Fruit fly (Drosophila melanogaster): ENCODE data around the gene Gnpnat.
A peak's percentile ranks its signal among the peaks of the same experiment; 100 is the strongest.

Gnpnat gene

dm6 chr3R:29780402-29781029 lies 42.4 kb downstream of the Gnpnat start, which contains the start of gene fig:
TSS of gene fig (minus strand) at chr3R:29780452.
- TF ChIP-seq h (GFP tag; optimal IDR thresholded peaks at IDR 0.05) (peak; percentile 33), OdsH (GFP tag; optimal IDR thresholded peaks at IDR 0.05) (no peak), pan (optimal IDR thresholded peaks at IDR 0.05) (no peak), Hr83 (GFP tag; optimal IDR thresholded peaks at IDR 0.05; ENCODE audit: poor library complexity, severe bottlenecking) (peak; percentile 36), Jra (GFP tag; optimal IDR thresholded peaks at IDR 0.05) (no peak), tai (GFP tag; optimal IDR thresholded peaks at IDR 0.05) (no peak), psq (GFP tag; optimal IDR thresholded peaks at IDR 0.05) (no peak), jim (GFP tag; optimal IDR thresholded peaks at IDR 0.05) (no peak), foxo (GFP tag; optimal IDR thresholded peaks at IDR 0.05) (no peak), Rel (GFP tag; optimal IDR thresholded peaks at IDR 0.05) (no peak), Rel (tag; optimal IDR thresholded peaks at IDR 0.05) (peak; percentile 63), Myc (optimal IDR thresholded peaks at IDR 0.05) (no peak), br (GFP tag; optimal IDR thresholded peaks at IDR 0.05) (no peak), CG32264 (GFP tag; optimal IDR thresholded peaks at IDR 0.05) (no peak), Sp1 (GFP tag; optimal IDR thresholded peaks at IDR 0.05) (no peak), dsf (GFP tag; optimal IDR thresholded peaks at IDR 0.05; ENCODE audit: borderline replicate concordance) (no peak), brk (GFP tag; optimal IDR thresholded peaks at IDR 0.05) (no peak)

DNA sequence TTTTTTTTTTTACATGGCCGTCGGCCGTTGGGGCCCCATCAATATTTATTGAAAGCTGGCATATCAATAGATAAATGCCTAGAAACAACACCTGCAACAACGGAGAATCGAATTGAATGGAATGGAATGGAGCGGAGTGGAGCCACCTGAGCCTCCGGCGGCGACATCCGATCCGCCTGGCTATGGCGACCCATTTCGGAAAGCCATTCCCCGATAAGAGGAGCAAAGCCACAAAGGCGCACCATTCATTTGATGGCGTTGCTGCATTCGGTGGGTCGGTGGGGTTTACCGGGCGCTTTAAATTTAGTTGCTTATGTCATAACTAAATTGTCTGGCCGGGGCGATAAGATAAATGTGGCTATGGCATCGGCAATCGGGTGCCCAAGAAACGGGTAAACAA lies 43.8 kb downstream of the Gnpnat start:
- TF ChIP-seq woc (GFP tag; optimal IDR thresholded peaks at IDR 0.05) (no peak), Rel (GFP tag; optimal IDR thresholded peaks at IDR 0.05) (no peak), Rel (tag; optimal IDR thresholded peaks at IDR 0.05) (peak; percentile 95), Dif (GFP tag; optimal IDR thresholded peaks at IDR 0.05; ENCODE audit: partially characterized antibody) (no peak), h (GFP tag; optimal IDR thresholded peaks at IDR 0.05) (no peak), HLH106 (tag; optimal IDR thresholded peaks at IDR 0.05) (no peak), fru (GFP tag; optimal IDR thresholded peaks at IDR 0.05) (no peak), OdsH (GFP tag; optimal IDR thresholded peaks at IDR 0.05) (no peak)

- TF ChIP-seq Myc (optimal IDR thresholded peaks at IDR 0.05) (no peak), Dfd (GFP tag; optimal IDR thresholded peaks at IDR 0.05) (no peak), HLH106 (tag; optimal IDR thresholded peaks at IDR 0.05) (peak; percentile 24), sage (GFP tag; optimal IDR thresholded peaks at IDR 0.05) (peak; percentile 6), sv (GFP tag; optimal IDR thresholded peaks at IDR 0.05) (no peak), brk (GFP tag; optimal IDR thresholded peaks at IDR 0.05) (peak; percentile 44), Mio (GFP tag; optimal IDR thresholded peaks at IDR 0.05) (no peak), CrebA (GFP tag; optimal IDR thresholded peaks at IDR 0.05; ENCODE audit: borderline replicate concordance) (peak; percentile 67), Hr83 (GFP tag; optimal IDR thresholded peaks at IDR 0.05; ENCODE audit: poor library complexity, severe bottlenecking) (no peak), Hr78 (GFP tag; optimal IDR thresholded peaks at IDR 0.05) (no peak), fru (GFP tag; optimal IDR thresholded peaks at IDR 0.05) (peak; percentile 50), N (GFP tag; optimal IDR thresholded peaks at IDR 0.05) (no peak), lola (GFP tag; optimal IDR thresholded peaks at IDR 0.05) (no peak), foxo (GFP tag; optimal IDR thresholded peaks at IDR 0.05) (peak in 1 of 2 experiments; percentile 19), dsf (GFP tag; optimal IDR thresholded peaks at IDR 0.05; ENCODE audit: borderline replicate concordance) (no peak), jim (GFP tag; optimal IDR thresholded peaks at IDR 0.05) (no peak), woc (GFP tag; optimal IDR thresholded peaks at IDR 0.05) (no peak), Jra (GFP tag; optimal IDR thresholded peaks at IDR 0.05) (peak; percentile 96), Sp1 (GFP tag; optimal IDR thresholded peaks at IDR 0.05) (peak; percentile 49), h (GFP tag; optimal IDR thresholded peaks at IDR 0.05) (peak; percentile 55), Vsx2 (GFP tag; optimal IDR thresholded peaks at IDR 0.05; ENCODE audit: partially characterized antibody) (no peak), br (GFP tag; optimal IDR thresholded peaks at IDR 0.05) (peak; percentile 49), rgr (GFP tag; optimal IDR thresholded peaks at IDR 0.05) (peak; percentile 39), usp (GFP tag; optimal IDR thresholded peaks at IDR 0.05) (no peak), Dif (GFP tag; optimal IDR thresholded peaks at IDR 0.05; ENCODE audit: partially characterized antibody) (peak; percentile 67), psq (GFP tag; optimal IDR thresholded peaks at IDR 0.05) (peak; percentile 51), CG9705 (GFP tag; optimal IDR thresholded peaks at IDR 0.05) (no peak), pan (optimal IDR thresholded peaks at IDR 0.05) (no peak), Abd-B (GFP tag; optimal IDR thresholded peaks at IDR 0.05) (no peak), CG32264 (GFP tag; optimal IDR thresholded peaks at IDR 0.05) (no peak), Hnf4 (GFP tag; optimal IDR thresholded peaks at IDR 0.05) (peak; percentile 46), Rel (GFP tag; optimal IDR thresholded peaks at IDR 0.05) (peak; percentile 16), Rel (tag; optimal IDR thresholded peaks at IDR 0.05) (no peak), ey (GFP tag; optimal IDR thresholded peaks at IDR 0.05) (no peak), GATAd (GFP tag; optimal IDR thresholded peaks at IDR 0.05) (no peak), dmrt93B (GFP tag; optimal IDR thresholded peaks at IDR 0.05) (no peak), dl (GFP tag; optimal IDR thresholded peaks at IDR 0.05; ENCODE audit: insufficient read depth in 1 of 2, partially characterized antibody in 2 of 2) (peak in 1 of 2 experiments; percentile 7), OdsH (GFP tag; optimal IDR thresholded peaks at IDR 0.05) (peak; percentile 11), tai (GFP tag; optimal IDR thresholded peaks at IDR 0.05) (peak; percentile 8)
Measured at dm6 chr3R:29782367-29782766, 44.3 kb downstream of the Gnpnat start.
